Worm (Caenorhabditis elegans) whole organism, L4 larva: ENCODE data around the gene dgk-5.

Experiments
- ctbp-1 ChIP-seq: fragments of 200-800 bp; sonication (Bioruptor generic); IDR thresholded peaks from 2 replicates; pipeline ENCODE4 v1.3.6; 2022; ENCODE audit warnings: missing genetic modification reagents, missing genetic modification characterization, missing compliant biosample characterization
- dve-1 ChIP-seq: sonication (generic microtip); optimal IDR thresholded peaks from 2 replicates; lab custom pipeline; 2017; ENCODE audit warnings: antibody characterized with exemption, mild to moderate bottlenecking, missing genetic modification characterization, missing compliant biosample characterization; ENCODE audit not compliant: insufficient read depth
- lin-38 ChIP-seq: fragments of 200-800 bp; sonication (Bioruptor generic); IDR thresholded peaks from 2 replicates; pipeline ENCODE4 v1.3.6; 2022; ENCODE audit warnings: missing genetic modification reagents, missing genetic modification characterization, missing compliant biosample characterization
- lir-3 ChIP-seq: sonication (generic microtip); optimal IDR thresholded peaks from 2 replicates; lab custom pipeline; 2016; ENCODE audit warnings: mild to moderate bottlenecking, missing genetic modification characterization, missing compliant biosample characterization
- lsy-2 ChIP-seq, 2 experiments: fragments of 150-350 bp in 1 of 2; sonication (generic microtip) in 1 of 2; optimal IDR thresholded peaks; 2 replicates each; lab custom pipeline; 2014 to 2017; ENCODE audit warnings: missing biosample characterization in 2 of 2, missing genetic modification characterization in 2 of 2
- mep-1 ChIP-seq: fragments of 150-350 bp; sonication (generic microtip); optimal IDR thresholded peaks from 3 replicates; lab custom pipeline; 2014; ENCODE audit warnings: missing biosample characterization, missing genetic modification characterization
- nhr-237 ChIP-seq: sonication (generic microtip); optimal IDR thresholded peaks from 2 replicates; lab custom pipeline; 2017; ENCODE audit warnings: missing biosample characterization, missing genetic modification characterization
- php-3 ChIP-seq: fragments of 200-800 bp; sonication (Bioruptor generic); IDR thresholded peaks from 2 replicates; pipeline ENCODE4 v1.3.6; 2022; ENCODE audit warnings: missing genetic modification reagents, missing genetic modification characterization, missing compliant biosample characterization
- pqm-1 ChIP-seq: sonication (generic microtip); optimal IDR thresholded peaks from 2 replicates; lab custom pipeline; 2017; ENCODE audit warnings: missing biosample characterization, missing genetic modification characterization
- snpc-4 ChIP-seq: fragments of 150-350 bp; optimal IDR thresholded peaks from 2 replicates; lab custom pipeline; 2014; ENCODE audit warnings: missing biosample characterization, missing genetic modification characterization
- spr-3 ChIP-seq: fragments of 200-800 bp; sonication (Bioruptor generic); optimal IDR thresholded peaks from 2 replicates; lab custom pipeline; 2018; ENCODE audit warnings: mild to moderate bottlenecking, missing genetic modification characterization, missing compliant biosample characterization

DNA sequence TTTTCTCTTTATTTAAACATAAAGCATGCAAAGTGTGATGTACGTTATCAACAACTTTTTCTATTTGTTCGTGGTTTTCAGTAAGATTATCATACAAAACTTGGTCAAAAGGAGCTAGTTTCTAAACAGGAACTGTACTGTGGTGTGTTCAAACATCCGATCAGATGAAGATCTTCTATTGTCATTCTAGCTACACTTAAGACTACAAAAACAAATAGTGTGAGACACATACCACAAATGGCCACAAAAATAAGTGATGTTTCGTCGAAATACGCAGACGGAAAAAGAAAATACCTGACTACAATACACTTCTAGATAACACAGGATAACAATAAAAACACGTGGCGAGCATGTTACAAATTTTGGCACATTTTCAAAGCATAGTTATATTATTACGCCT is 22.2 kb downstream of the dgk-5 start:
- TF ChIP-seq lir-3 (tag; lab: Kevin White, UChicago) (no peak), ctbp-1 (GFP tag; lab: Robert Waterston, UW) (no peak), lin-38 (GFP tag; lab: Robert Waterston, UW) (no peak), dve-1 (peak; percentile 40), nhr-237 (tag; lab: Kevin White, UChicago) (no peak), mep-1 (no peak), lsy-2 (tag; optimal IDR thresholded peaks at IDR 0.05; lab: Kevin White, UChicago) (no peak), pqm-1 (tag; lab: Kevin White, UChicago) (peak; percentile 82), spr-3 (no peak), snpc-4 (tag; lab: Kevin White, UChicago) (no peak), php-3 (no peak)
